Fruit fly (Drosophila melanogaster) ovary, adult (tissue): ENCODE data around the gene Eig71Ek.

ENCODE experiments used
- CG17801 ChIP-seq: fragments of 200-800 bp; optimal IDR thresholded peaks from 2 replicates; lab custom pipeline; 2019; ENCODE audit warnings: missing biosample characterization, mild to moderate bottlenecking, missing genetic modification characterization, moderate library complexity; ENCODE audit not compliant: partially characterized antibody

Gene Eig71Ek

DNA sequence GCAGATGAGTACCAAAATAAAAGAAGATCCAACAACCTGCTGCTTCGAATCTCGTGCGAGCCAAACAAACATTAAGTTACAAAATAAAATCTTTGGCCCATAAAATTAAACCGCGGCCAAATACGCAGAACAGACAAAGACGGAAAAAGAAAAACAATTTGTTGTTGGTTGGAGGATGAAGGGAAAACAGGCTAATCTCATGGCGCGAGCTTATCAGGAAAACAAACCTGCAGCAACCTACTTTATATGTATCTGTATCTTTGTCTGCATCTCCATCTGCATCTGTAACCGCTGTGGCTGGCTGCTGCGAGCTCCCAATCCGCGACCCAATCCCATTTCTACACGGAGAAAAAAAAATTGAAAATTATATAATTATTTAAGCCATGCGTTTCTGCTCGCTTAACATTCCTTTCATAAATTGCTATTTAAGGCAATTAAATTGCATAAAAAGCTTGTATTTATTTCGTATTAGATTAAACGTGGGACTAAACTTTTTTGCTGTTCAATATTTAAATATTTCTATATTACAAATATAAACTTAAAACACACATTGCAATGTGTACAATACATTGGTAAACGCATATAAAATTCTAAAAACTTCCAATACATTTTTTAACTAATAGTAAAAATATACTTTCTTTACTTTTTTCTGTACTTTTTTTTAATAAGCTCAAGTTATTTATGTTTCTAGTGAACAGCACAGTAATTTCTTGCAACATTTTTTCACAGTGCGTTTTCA is 31.9 kb downstream of the Eig71Ek start:
- TF ChIP-seq CG17801 (GFP tag; lab: Kevin White, UChicago) = no peak

DNA sequence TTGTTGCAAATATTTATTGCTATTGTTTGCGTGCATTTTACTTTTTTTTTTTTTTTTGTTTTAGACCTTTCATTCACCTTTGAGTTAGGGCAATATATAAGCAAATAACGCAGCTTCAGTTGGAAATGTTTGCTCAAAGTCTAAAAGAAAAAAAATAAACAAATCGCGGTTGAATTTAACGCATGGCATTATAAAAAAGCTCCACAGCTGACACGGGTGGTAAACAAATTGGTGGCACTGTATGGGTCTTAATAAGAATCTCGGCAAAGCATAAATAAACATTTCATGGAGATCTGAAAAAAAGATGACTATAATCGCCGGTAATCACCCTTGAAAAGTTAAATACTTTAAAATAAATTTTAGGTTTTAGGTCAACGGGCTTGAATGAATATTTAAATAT is 33.4 kb downstream of the Eig71Ek start:
- TF ChIP-seq CG17801 (GFP tag; lab: Kevin White, UChicago) = no peak

DNA sequence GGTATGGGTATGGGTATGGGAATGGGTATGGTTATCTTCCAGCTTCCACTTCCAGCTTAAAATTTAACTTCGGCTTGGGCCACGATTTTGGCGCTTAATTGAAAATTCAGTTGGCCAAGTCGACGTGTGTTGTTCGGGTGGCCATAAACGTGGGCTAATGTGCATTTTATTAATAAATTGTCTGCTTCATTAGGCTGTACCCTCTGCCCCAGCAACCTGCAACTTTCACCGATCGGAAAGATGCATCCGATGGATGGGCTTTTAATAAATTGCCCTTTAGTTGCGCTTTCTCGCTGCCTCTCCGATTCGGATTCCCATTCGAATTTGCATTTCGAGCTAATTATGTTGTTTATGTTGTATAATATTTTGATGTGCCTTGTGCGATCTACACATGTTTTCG is 34.1 kb downstream of the Eig71Ek start:
- TF ChIP-seq CG17801 (GFP tag; lab: Kevin White, UChicago) = no peak

DNA sequence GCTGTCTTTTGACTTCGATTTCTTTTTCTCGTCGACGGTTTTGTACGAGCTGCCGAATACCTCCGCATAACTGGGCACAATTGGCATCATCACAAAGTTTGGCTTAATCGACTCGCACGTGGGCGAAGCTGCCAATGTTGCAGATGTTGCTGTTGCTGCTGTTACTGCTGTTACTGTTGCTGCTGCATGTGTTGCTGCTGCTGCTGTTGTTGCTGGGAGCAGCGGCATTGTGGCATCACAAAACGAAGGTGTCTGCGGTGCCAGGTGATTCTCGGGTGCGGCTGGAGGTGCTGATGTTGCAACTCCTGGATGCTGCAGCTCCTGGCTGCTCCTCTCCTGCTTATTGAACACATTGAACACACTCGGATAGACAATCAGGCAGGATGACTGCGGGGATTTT is 36.9 kb downstream of the Eig71Ek start:
- no peak for TF ChIP-seq CG17801 (GFP tag; lab: Kevin White, UChicago)

DNA sequence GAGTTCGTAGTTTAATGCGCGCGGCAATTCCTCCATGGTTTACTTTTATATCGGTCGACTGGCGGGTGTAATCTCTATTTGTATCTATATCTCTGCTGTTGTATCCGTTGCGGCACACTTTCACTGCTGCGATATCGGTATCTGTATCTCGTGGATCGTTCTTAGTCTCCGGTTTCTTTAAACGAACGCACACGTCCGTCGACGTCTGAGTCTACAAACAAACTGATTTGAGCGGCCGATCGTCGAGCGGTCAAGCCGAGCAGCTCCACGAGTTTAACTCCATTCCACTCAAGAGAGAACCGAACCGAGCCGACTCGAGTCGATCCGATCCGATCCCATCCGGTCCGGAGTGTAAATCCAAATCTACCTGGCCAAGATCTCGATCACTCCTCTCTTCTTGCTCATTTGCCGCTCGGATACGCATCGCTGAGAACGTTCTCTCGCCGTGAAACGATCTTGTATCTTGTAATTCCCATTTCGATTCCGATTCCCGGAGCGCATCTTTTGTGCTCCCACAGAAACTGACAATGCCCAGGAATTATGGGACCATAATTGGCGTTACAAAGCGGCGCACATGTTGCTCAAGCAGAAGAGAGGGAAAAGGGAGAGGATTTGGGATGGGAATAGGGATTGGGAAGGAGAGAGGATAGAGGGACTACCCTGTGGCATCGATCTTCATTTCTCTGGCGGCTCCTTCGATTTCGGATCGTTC is 38.7 kb downstream of the Eig71Ek start, which contains the start of gene comm2:
comm2 (minus strand) TSS at position 225 of the 712 bp plus-strand sequence.
- no peak for TF ChIP-seq CG17801 (GFP tag; lab: Kevin White, UChicago)

DNA sequence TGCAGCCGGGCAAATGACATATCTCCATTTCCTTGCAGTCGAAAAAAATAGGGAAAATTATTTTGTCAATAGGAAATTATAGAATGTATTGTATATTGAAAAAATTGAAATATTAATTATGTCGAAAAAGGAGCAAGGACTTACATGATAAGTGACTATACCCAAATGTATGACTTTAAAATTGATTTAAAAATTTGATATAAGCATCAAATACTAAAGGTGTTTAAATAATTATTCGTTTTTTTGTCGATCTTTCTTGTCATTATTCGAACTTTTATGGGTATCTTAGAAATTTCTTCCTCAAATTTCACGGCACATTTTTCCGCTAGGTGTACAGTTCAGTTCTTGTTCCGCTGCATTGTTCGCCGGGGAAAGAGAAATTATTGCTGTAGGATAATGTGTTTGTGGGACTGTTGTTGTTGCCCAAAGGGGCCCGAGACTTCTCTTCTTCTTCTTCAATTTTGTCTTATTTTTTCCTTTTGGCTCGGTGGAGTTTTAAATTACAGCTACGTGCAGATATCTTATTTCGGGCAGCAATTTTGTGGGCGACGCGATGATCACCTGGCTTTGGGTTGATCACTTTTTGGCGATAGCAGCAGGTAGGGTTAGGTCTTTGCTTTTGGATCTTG is 39.4 kb downstream of the Eig71Ek start:
- no peak for TF ChIP-seq CG17801 (GFP tag; lab: Kevin White, UChicago)

DNA sequence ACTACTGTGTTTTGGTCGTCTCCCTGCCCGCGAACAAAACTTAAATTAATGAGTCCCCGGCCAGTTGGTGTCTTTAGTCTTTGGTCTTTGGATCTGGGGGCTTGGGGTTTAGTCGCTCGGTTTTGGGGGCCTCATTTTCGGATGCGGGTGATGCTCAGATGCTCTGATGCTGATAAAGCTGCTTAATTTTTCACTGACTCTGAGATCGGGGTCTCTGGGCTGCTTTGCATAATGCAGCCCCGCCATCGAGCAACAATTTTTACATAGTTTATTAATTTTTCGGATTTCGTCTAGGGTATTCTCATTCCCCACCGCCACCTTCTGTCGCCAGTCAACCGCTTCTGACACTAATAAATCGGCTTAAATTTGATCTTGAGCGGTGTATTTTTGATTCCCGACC is 41.1 kb downstream of the Eig71Ek start:
- TF ChIP-seq CG17801 (GFP tag; lab: Kevin White, UChicago) = no peak

DNA sequence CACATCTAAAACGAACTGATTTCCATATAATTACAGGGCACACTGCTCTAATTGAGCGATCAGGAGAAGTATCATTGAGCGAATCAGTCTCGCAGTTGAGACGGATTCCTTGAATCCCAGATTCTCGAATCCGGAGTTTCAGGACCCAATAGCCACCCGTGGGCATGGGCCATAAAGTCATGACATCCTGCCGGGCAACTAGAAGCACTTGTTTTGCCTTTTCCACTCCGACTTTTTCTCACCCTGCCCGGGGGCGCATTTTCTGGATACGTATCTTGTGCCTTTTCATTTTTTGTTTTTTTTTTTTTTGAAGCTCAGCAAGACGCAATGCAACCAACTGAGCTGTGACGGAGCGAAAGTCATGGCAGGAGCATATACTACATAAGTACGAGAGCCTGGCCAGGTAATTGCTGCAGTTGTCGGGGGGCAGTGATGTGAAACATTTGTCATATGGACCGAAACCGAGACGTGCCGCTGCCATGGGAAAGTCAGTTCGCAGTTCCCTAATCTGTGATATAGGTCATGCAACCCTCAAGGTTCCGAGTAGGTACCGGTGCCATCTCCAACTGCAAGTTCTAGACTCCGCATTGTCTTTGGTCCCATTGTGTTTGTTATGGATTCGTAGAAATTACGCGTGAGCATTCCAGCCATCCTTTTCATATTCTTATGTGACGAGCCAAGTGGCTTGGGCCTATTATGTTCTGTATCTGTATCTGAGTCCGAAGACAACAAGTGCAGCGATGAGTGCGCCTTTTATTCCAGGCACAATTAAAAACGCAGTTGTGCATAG is 42.5 kb downstream of the Eig71Ek start:
- TF ChIP-seq CG17801 (GFP tag; lab: Kevin White, UChicago) = no peak

DNA sequence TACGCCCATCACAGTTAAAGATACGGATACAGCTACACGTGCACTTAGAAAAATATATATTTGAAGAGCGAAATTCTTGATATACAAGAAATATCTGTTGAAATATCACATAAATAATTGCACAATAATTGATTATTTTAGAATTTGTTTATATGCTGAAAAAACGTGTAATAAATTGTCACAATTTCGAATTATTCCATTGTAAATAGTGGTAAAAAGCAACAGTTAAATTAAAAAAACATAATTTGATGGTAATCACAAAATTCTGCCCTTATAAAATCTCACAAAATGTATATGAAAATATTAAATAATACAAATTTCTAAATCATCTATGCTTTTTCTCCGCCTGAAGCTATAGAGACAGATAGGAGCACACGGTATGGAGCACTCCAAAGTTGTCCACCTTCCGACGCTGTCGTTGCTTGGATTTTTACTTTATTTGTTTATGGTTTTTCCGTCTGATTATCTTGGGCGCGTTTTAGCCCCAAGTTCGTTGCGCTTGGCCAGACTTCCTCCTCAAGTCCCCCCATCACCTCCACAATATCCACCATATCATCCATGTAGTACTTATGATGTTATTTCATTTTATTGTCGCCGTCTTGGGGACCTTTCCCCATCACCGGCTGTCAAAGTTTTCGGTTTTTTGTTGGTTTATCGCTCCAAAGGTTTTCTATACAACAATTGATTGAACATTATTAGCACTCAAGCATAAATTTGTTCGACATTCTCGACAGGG is 43.4 kb downstream of the Eig71Ek start:
- no peak for TF ChIP-seq CG17801 (GFP tag; lab: Kevin White, UChicago)

DNA sequence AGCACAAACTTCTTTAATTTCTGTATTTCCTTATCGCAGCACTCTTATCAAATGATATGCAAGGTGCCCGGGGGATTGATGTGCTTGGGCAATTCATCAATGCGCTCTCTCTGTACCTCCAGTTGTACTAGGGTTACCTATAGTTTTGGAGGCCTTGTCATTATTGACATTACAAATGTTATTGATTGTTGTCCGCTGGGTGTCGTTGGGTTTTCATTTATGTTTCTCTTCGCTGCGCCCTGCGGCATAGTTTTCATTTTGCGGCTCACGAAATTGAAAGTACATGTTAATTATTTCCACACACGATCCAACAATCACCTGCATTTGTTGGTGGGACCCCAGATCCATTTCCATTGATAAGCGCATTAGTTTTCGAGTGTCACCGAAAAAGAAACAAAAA is 45.2 kb downstream of the Eig71Ek start:
- TF ChIP-seq CG17801 (GFP tag; lab: Kevin White, UChicago) = no peak

DNA sequence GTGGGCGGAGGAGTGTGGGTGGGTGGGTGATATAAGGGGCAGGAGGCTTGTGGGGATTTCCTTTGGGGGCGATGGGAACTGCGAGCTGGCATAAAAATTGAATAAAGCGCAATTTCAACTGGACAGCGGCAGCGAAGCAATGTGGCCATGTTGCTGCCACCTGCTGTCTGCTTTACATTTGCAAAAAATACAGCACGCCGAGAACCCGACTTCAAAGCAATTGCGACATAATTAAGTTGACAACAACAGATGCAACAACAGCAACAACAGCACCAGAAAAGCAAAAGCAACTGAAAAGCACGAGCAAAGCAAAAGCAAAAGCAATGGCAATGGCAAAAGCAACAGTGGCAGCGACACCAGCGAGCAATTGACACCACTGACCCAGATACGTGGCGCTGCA is 47.1 kb downstream of the Eig71Ek start:
- TF ChIP-seq CG17801 (GFP tag; lab: Kevin White, UChicago) = no peak

DNA sequence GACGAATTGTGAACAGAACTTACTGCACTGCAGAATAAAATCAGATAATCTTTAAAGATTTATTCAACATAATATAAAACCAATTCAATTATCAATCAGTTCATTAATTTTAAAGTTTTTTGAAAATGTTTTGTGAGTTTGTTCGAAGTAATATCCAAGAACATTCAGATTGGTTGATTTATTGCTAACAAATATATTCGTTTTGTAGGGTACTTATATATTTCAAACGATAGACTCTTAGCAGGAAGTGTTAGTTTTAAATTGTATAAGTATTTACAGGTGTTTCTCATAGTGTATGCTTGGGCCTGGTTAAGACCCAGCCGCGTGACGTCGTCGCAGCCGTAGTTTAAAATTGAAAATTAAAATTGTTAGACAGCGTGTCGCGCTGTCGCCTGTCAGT is 47.5 kb downstream of the Eig71Ek start:
- TF ChIP-seq CG17801 (GFP tag; lab: Kevin White, UChicago) = no peak

DNA sequence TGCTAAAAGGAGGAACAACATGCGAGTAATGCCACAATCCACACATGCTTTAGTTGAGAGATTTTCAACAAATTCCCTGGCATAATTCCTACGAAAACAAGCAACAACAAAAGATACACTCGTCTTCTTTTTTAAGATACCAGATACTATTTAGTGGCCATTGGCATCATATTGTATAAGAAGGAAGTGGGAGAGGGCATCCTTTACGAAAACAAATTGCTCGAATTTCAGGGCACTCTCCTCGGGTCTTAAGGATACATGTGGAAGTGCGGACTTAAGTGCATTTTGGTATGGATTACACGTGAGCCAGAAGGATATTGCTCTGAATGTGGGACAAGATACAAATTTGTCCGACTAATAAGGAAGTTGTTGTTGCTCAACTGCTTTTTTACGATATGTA is 49.1 kb downstream of the Eig71Ek start:
- TF ChIP-seq CG17801 (GFP tag; lab: Kevin White, UChicago) = no peak

DNA sequence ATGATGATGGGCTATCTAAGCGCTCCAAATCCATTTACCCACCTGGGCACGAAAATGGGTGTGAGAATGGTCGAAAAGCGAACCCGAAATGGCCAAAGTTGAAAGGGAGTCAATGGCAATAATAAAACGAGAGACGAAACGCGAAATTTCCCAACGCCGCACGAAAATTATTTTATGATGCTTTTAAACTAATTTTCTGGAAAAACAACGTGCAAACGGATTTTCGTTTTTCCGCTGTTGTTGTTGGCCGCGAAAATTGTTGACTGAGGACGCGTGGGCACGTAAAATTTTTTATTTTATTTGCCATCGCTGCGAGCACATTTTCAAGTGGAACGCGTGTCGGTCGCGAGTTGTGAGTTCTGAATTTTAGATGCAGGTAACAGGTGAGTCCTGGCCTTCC is 50.1 kb downstream of the Eig71Ek start:
- no peak for TF ChIP-seq CG17801 (GFP tag; lab: Kevin White, UChicago)
